Worm (Caenorhabditis elegans): Measurements from ENCODE around the gene spk-1.
A peak's percentile ranks its signal among the peaks of the same experiment; 100 is the strongest.

Gene spk-1

ce11 chrIII:9482423-9482993, 26.1 kb downstream of the spk-1 start:
- TF ChIP-seq ztf-11 (tag; optimal IDR thresholded peaks at IDR 0.05): no peak
- TF ChIP-seq C16A3.4 (tag; optimal IDR thresholded peaks at IDR 0.05): no peak
- no peak for TF ChIP-seq sptf-1 (tag; optimal IDR thresholded peaks at IDR 0.05)
- TF ChIP-seq ceh-90 (tag; optimal IDR thresholded peaks at IDR 0.05): no peak
- peak; percentile 37 for TF ChIP-seq mep-1 (tag; optimal IDR thresholded peaks at IDR 0.05)
- TF ChIP-seq lin-13 (GFP tag; optimal IDR thresholded peaks at IDR 0.05): peak; percentile 4
- no peak for TF ChIP-seq rnt-1 (tag; optimal IDR thresholded peaks at IDR 0.05)
- TF ChIP-seq dpl-1 (GFP tag; optimal IDR thresholded peaks at IDR 0.05): peak in 1 of 3 experiments; percentile 3
- TF ChIP-seq efl-1 (optimal IDR thresholded peaks at IDR 0.05): no peak
- TF ChIP-seq efl-1 (GFP tag; optimal IDR thresholded peaks at IDR 0.05 in 1 of 2): peak in 1 of 2 experiments; percentile 84
- peak; percentile 51 for TF ChIP-seq nhr-85 (tag)
- no peak for TF ChIP-seq elt-2 (tag; optimal IDR thresholded peaks at IDR 0.05)
- no peak for TF ChIP-seq zag-1 (tag; optimal IDR thresholded peaks at IDR 0.05)
- no peak for TF ChIP-seq zip-4 (GFP tag; optimal IDR thresholded peaks at IDR 0.05)
- peak; percentile 7 for TF ChIP-seq snu-23 (GFP tag; optimal IDR thresholded peaks at IDR 0.05)
- TF ChIP-seq pax-3 (tag; optimal IDR thresholded peaks at IDR 0.05): no peak
- peak in 1 of 2 experiments; percentile 6 for TF ChIP-seq lsy-2 (tag; optimal IDR thresholded peaks at IDR 0.05)
- peak; percentile 39 for TF ChIP-seq blmp-1 (tag; optimal IDR thresholded peaks at IDR 0.05)
- TF ChIP-seq lin-14 (GFP tag; optimal IDR thresholded peaks at IDR 0.05): peak; percentile 67
- TF ChIP-seq ceh-63 (GFP tag; optimal IDR thresholded peaks at IDR 0.05): no peak

ce11 chrIII:9483716-9484115, 27.3 kb downstream of the spk-1 start:
- TF ChIP-seq nhr-47 (tag; optimal IDR thresholded peaks at IDR 0.05): no peak
- no peak for TF ChIP-seq lir-3 (tag; optimal IDR thresholded peaks at IDR 0.05; ENCODE audit: poor library complexity)
- no peak for TF ChIP-seq pag-3 (tag; optimal IDR thresholded peaks at IDR 0.05; ENCODE audit: borderline replicate concordance, insufficient read depth)
- no peak for TF ChIP-seq tlp-1 (tag; optimal IDR thresholded peaks at IDR 0.05)
- no peak for TF ChIP-seq lin-13 (GFP tag; optimal IDR thresholded peaks at IDR 0.05)
- TF ChIP-seq nhr-28 (tag; optimal IDR thresholded peaks at IDR 0.05): no peak
- no peak for TF ChIP-seq unc-130 (tag; optimal IDR thresholded peaks at IDR 0.05)
- no peak for TF ChIP-seq mep-1 (tag; optimal IDR thresholded peaks at IDR 0.05)
- no peak for TF ChIP-seq F16B12.6 (tag; optimal IDR thresholded peaks at IDR 0.05)
- no peak for TF ChIP-seq nhr-237 (tag; optimal IDR thresholded peaks at IDR 0.05)
- TF ChIP-seq nhr-76 (tag; optimal IDR thresholded peaks at IDR 0.05): no peak
- TF ChIP-seq C16A3.4 (tag; optimal IDR thresholded peaks at IDR 0.05): no peak
- no peak for TF ChIP-seq C04F5.9 (tag; optimal IDR thresholded peaks at IDR 0.05)
- TF ChIP-seq pax-3 (tag; optimal IDR thresholded peaks at IDR 0.05): no peak
- TF ChIP-seq unc-62 (GFP tag; optimal IDR thresholded peaks at IDR 0.05): no peak
- TF ChIP-seq nhr-77 (tag; optimal IDR thresholded peaks at IDR 0.05): no peak
- TF ChIP-seq ceh-63 (GFP tag; optimal IDR thresholded peaks at IDR 0.05): no peak
- TF ChIP-seq ceh-8 (GFP tag; optimal IDR thresholded peaks at IDR 0.05): no peak
- TF ChIP-seq sptf-1 (tag; optimal IDR thresholded peaks at IDR 0.05): no peak
- TF ChIP-seq hlh-17 (GFP tag; optimal IDR thresholded peaks at IDR 0.05; ENCODE audit: borderline replicate concordance): no peak
- no peak for TF ChIP-seq sox-4 (tag; optimal IDR thresholded peaks at IDR 0.05)
- TF ChIP-seq lsy-2 (tag; optimal IDR thresholded peaks at IDR 0.05): peak in 1 of 2 experiments; percentile 64
- TF ChIP-seq alr-1 (tag; optimal IDR thresholded peaks at IDR 0.05; ENCODE audit: borderline replicate concordance): no peak
- TF ChIP-seq tbx-2 (tag; optimal IDR thresholded peaks at IDR 0.05): no peak
- TF ChIP-seq ceh-82 (tag; optimal IDR thresholded peaks at IDR 0.05): peak in 1 of 3 experiments; percentile 49
- no peak for TF ChIP-seq nhr-85 (tag)
- peak; percentile 38 for TF ChIP-seq fkh-8 (tag; optimal IDR thresholded peaks at IDR 0.05)
- TF ChIP-seq swsn-7 (tag; optimal IDR thresholded peaks at IDR 0.05): peak; percentile 27
- no peak for TF ChIP-seq elt-2 (tag; optimal IDR thresholded peaks at IDR 0.05)
- peak; percentile 23 to 29 for TF ChIP-seq efl-1 (optimal IDR thresholded peaks at IDR 0.05)
- no peak for TF ChIP-seq efl-1 (GFP tag; optimal IDR thresholded peaks at IDR 0.05 in 1 of 2)
- no peak for TF ChIP-seq mdl-1 (tag; optimal IDR thresholded peaks at IDR 0.05)
- no peak for TF ChIP-seq snpc-4 (tag; optimal IDR thresholded peaks at IDR 0.05)
- no peak for TF ChIP-seq jun-1 (tag; optimal IDR thresholded peaks at IDR 0.05)
- TF ChIP-seq ceh-88 (GFP tag; IDR thresholded peaks at IDR 0.05): no peak
- TF ChIP-seq unc-86 (tag; optimal IDR thresholded peaks at IDR 0.05): peak; percentile 20
- no peak for TF ChIP-seq nhr-19 (GFP tag; conservative IDR thresholded peaks at IDR 0.05)
- TF ChIP-seq rnt-1 (tag; optimal IDR thresholded peaks at IDR 0.05): peak; percentile 40
- TF ChIP-seq nhr-90 (tag; optimal IDR thresholded peaks at IDR 0.05; ENCODE audit: poor library complexity): no peak
- no peak for TF ChIP-seq grh-1 (GFP tag; IDR thresholded peaks at IDR 0.05)
- TF ChIP-seq snu-23 (GFP tag; optimal IDR thresholded peaks at IDR 0.05): peak; percentile 24
- TF ChIP-seq ama-1 (optimal IDR thresholded peaks at IDR 0.05): no peak

Data from whole organism, L1 larva.